Fruit fly (Drosophila melanogaster): ENCODE results near the gene rha.

The rha gene

DNA sequence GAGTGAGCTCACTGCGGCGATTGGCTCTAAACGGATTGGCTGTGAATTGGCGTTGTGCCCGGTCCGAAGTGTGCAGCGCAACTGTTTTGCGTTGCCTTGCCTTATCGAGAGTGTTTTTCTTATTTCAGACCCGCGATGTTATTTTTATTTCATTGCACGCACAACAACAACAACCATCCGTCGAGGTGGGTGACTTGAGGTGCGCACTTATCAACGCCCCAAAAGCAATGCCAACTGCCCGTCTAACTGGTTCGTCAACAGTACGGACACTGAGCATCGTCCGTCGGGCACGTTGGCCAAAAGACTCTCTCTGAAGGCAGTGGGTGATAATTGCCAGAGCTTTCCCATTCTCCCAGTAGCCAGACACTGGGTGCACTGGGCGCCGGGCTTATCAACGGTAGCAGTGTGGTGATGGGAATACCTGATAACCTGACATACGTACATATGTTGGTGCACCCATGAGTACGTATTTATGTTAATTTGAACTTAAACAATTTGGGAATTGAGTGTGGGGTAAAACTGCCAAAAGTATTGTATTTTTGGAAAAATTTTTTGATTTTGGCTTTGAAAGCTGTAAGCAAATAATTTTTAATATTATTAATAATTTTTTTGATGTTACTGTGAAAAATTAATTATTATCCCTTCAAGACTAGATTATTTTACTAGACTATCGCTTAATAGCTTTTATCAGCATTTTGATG, 44.6 kb upstream of the rha start, which contains the start of gene CG31102 (continued):
- no peak for TF ChIP-seq E2f2 (GFP tag; IDR thresholded peaks at IDR 0.05)
- no peak for TF ChIP-seq CG13894 (tag; optimal IDR thresholded peaks at IDR 0.05)
- no peak for TF ChIP-seq CG4404 (GFP tag; IDR thresholded peaks at IDR 0.05)
- TF ChIP-seq CG10654 (GFP tag; optimal IDR thresholded peaks at IDR 0.05) = no peak
- TF ChIP-seq CG17612 (GFP tag; IDR thresholded peaks at IDR 0.05) = no peak
- TF ChIP-seq fd3F (GFP tag; optimal IDR thresholded peaks at IDR 0.05) = no peak
- TF ChIP-seq Adf1 (GFP tag; IDR thresholded peaks at IDR 0.05) = no peak
- no peak for TF ChIP-seq CG5953 (GFP tag; IDR thresholded peaks at IDR 0.05)
- TF ChIP-seq D (optimal IDR thresholded peaks at IDR 0.05) = no peak
- no peak for TF ChIP-seq D (GFP tag; optimal IDR thresholded peaks at IDR 0.05)
- TF ChIP-seq HLH3B (GFP tag; IDR thresholded peaks at IDR 0.05) = no peak
- TF ChIP-seq Rfx (GFP tag; IDR thresholded peaks at IDR 0.05) = 0 out of 2 replicates have a peak, but pooled peaks have one; percentile 12
- no peak for TF ChIP-seq gsb-n (tag; optimal IDR thresholded peaks at IDR 0.05)
- TF ChIP-seq bab2 (GFP tag; optimal IDR thresholded peaks at IDR 0.05) = no peak
- TF ChIP-seq gfzf (GFP tag; optimal IDR thresholded peaks at IDR 0.05) = no peak
- no peak for TF ChIP-seq sim (GFP tag; IDR thresholded peaks at IDR 0.05)
- no peak for TF ChIP-seq CG31388 (GFP tag; optimal IDR thresholded peaks at IDR 0.05)
- TF ChIP-seq ato (GFP tag; IDR thresholded peaks at IDR 0.05; ENCODE audit: partially characterized antibody) = no peak
- TF ChIP-seq esg (GFP tag; conservative IDR thresholded peaks at IDR 0.05) = no peak
- no peak for TF ChIP-seq dati (GFP tag; IDR thresholded peaks at IDR 0.05)
- TF ChIP-seq CG2712 (tag; optimal IDR thresholded peaks at IDR 0.05) = no peak
- TF ChIP-seq chm (GFP tag; IDR thresholded peaks at IDR 0.05) = no peak
- TF ChIP-seq zen2 (GFP tag; IDR thresholded peaks at IDR 0.05; ENCODE audit: partially characterized antibody) = 0 out of 3 replicates have a peak, but pooled peaks have one; percentile 39
- no peak for TF ChIP-seq nerfin-2 (GFP tag; IDR thresholded peaks at IDR 0.05; ENCODE audit: partially characterized antibody)
- no peak for TF ChIP-seq Gsc (GFP tag; IDR thresholded peaks at IDR 0.05)
- peak; percentile 74 for TF ChIP-seq grn (GFP tag; optimal IDR thresholded peaks at IDR 0.05)
- TF ChIP-seq zf30C (GFP tag; optimal IDR thresholded peaks at IDR 0.05) = no peak
- no peak for TF ChIP-seq HmgD (GFP tag; optimal IDR thresholded peaks at IDR 0.05)
- no peak for TF ChIP-seq CkIIα-i1 (GFP tag; IDR thresholded peaks at IDR 0.05)
- TF ChIP-seq CG1233 (GFP tag; optimal IDR thresholded peaks at IDR 0.05) = no peak
- TF ChIP-seq CG7928 (GFP tag; optimal IDR thresholded peaks at IDR 0.05) = no peak
- no peak for TF ChIP-seq CG9609 (GFP tag; optimal IDR thresholded peaks at IDR 0.05)
- no peak for TF ChIP-seq grau (tag; optimal IDR thresholded peaks at IDR 0.05)
- TF ChIP-seq Atf-2 (GFP tag; optimal IDR thresholded peaks at IDR 0.05) = no peak
- TF ChIP-seq lbe (GFP tag; optimal IDR thresholded peaks at IDR 0.05) = peak; percentile 24
- no peak for TF ChIP-seq CG1647 (GFP tag; optimal IDR thresholded peaks at IDR 0.05)
- no peak for TF ChIP-seq CG1024 (GFP tag; IDR thresholded peaks at IDR 0.05)
- no peak for TF ChIP-seq CG13424 (tag; optimal IDR thresholded peaks at IDR 0.05)
- TF ChIP-seq CG3281 (GFP tag; optimal IDR thresholded peaks at IDR 0.05) = no peak
- TF ChIP-seq ken (GFP tag; IDR thresholded peaks at IDR 0.05) = no peak
- no peak for TF ChIP-seq Chrac-16 (GFP tag; optimal IDR thresholded peaks at IDR 0.05)
- no peak for TF ChIP-seq CG7987 (GFP tag; optimal IDR thresholded peaks at IDR 0.05)
- TF ChIP-seq cas (GFP tag; IDR thresholded peaks at IDR 0.05) = no peak
- peak; percentile 16 for TF ChIP-seq Jarid2 (GFP tag; optimal IDR thresholded peaks at IDR 0.05)
- TF ChIP-seq Ets97D (GFP tag; optimal IDR thresholded peaks at IDR 0.05) = no peak
- TF ChIP-seq CG7372 (GFP tag; IDR thresholded peaks at IDR 0.05) = no peak
- no peak for TF ChIP-seq scrt (GFP tag; optimal IDR thresholded peaks at IDR 0.05)
- no peak for TF ChIP-seq CG32532 (GFP tag; IDR thresholded peaks at IDR 0.05)
- TF ChIP-seq CG31441 (GFP tag; IDR thresholded peaks at IDR 0.05) = 0 out of 2 replicates have a peak, but pooled peaks have one; percentile 36
- no peak for TF ChIP-seq CG11560 (tag; IDR thresholded peaks at IDR 0.05)
- no peak for TF ChIP-seq yki (optimal IDR thresholded peaks at IDR 0.05)
- no peak for TF ChIP-seq gcm2 (GFP tag; optimal IDR thresholded peaks at IDR 0.05)
